Fruit fly (Drosophila melanogaster) whole organism: Measurements from ENCODE around the gene CG6753.

Experiments
- Dll ChIP-seq: fragments of >200 bp; optimal IDR thresholded peaks from 2 replicates; lab custom pipeline; 2017
- psq ChIP-seq: fragments of >200 bp; optimal IDR thresholded peaks from 2 replicates; lab custom pipeline; 2017

- TF ChIP-seq psq (lab: Kevin White, UChicago) = no peak
- no peak for TF ChIP-seq Dll (lab: Kevin White, UChicago)
Measured at dm6 chr3R:12624913-12625312, 17.4 kb downstream of the CG6753 start.
